Worm (Caenorhabditis elegans): Measurements from ENCODE around the gene old-1.
"Not testable (repeated sequence)": the region's sequence is repeated elsewhere in the genome, so short reads cannot be mapped to it uniquely, and the experiment has no call there.

Gene old-1

DNA sequence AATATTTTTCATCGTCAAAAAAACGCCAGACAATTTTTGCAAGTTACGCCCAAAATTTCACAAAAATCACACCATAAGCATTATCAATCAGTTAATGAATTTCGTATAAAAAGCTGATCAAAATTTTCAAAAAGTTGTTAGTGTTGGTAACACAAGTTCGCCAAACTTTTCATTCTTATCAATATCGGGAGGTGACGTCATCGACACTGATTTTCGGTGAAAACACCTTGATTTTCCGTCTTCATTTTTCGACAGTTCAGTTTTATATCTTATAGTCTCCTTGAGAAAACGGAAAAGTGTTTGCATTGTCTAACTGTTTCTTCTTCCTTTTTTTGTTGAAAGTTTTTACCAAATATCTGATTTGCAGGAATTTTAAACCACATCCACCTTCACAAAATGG, 12.3 kb upstream of the old-1 start, which contains the start of gene C08H9.15:
C08H9.15 (plus strand) TSS at position 368 of the 400 bp plus-strand sequence.
- no peak for TF ChIP-seq W03F9.2 (tag; optimal IDR thresholded peaks at IDR 0.05)
- TF ChIP-seq him-1 (tag; optimal IDR thresholded peaks at IDR 0.05) = no peak
- no peak for TF ChIP-seq dao-5 (tag; optimal IDR thresholded peaks at IDR 0.05)

- no peak for TF ChIP-seq dao-5 (tag; optimal IDR thresholded peaks at IDR 0.05)
Measured at ce11 chrII:9879815-9880214, 11.3 kb upstream of the old-1 start.

- no peak for TF ChIP-seq him-1 (tag; optimal IDR thresholded peaks at IDR 0.05)
- TF ChIP-seq W03F9.2 (tag; optimal IDR thresholded peaks at IDR 0.05) = no peak
- no peak for TF ChIP-seq dao-5 (tag; optimal IDR thresholded peaks at IDR 0.05)
Measured at ce11 chrII:9874508-9875229, 6.1 kb upstream of the old-1 start, which contains the start of the genes chil-2 and ctsa-3.2. chil-2 (minus strand) TSS chrII:9874608. ctsa-3.2 (plus strand) TSS chrII:9875179.

DNA sequence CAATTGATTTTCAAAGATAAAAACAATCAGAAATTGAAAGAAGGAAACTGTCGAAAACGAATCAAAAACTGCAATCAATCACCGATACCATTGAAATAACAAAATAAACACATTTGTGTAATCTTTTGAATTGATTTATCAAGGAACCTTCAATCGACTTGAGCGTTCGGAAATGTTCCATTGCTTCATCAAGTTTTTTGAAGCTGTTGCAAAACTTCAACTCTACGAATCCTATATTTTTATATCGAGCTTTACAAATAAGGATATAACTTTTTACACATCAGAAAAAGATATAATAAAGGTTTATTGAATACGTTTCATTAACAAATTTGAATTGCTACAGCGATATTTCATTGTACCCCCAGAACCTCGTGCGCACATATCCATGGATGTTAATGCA, 4.4 kb upstream of the old-1 start, which contains the start of gene chil-8:
chil-8 (minus strand) TSS at position 101 of the 400 bp plus-strand sequence.
- TF ChIP-seq dao-5 (tag; optimal IDR thresholded peaks at IDR 0.05) (no peak), him-1 (tag; optimal IDR thresholded peaks at IDR 0.05) (no peak), W03F9.2 (tag; optimal IDR thresholded peaks at IDR 0.05) (no peak)

- TF ChIP-seq him-1 (tag; optimal IDR thresholded peaks at IDR 0.05) (no peak), dao-5 (tag; optimal IDR thresholded peaks at IDR 0.05) (no peak), W03F9.2 (tag; optimal IDR thresholded peaks at IDR 0.05) (no peak)
Measured at ce11 chrII:9871061-9871460, 2.5 kb upstream of the old-1 start, which contains the start of gene chil-7. chil-7 (minus strand) TSS chrII:9871172.

DNA sequence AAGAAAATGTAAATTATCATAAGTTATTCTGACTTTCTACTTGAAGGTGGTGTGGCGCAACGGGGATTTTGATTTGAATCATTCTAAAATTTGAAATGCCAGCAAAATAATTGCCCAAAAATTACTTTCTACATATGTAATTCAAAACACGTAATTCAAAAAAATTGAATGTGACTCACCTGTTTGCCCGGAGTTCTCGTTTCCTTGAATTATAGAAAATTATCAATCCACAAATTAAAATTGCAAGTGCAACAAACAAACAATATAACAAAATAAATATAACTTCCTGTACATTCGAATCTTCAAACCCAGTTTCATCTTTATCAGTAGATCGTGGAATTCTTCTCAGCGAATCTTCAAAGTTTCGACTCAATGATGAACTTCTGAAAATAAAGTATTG, 340 bp downstream of the old-1 start:
- TF ChIP-seq him-1 (tag; optimal IDR thresholded peaks at IDR 0.05) = no peak
- TF ChIP-seq dao-5 (tag; optimal IDR thresholded peaks at IDR 0.05) = no peak

- TF ChIP-seq him-1, W03F9.2, dao-5 (tag; optimal IDR thresholded peaks at IDR 0.05): not testable (repeated sequence)
Measured at ce11 chrII:9866378-9866777, 2.2 kb downstream of the old-1 start, which contains the start of gene chil-1. chil-1 (minus strand) TSS chrII:9866478.

- TF ChIP-seq him-1 (tag; optimal IDR thresholded peaks at IDR 0.05) (no peak), W03F9.2 (tag; optimal IDR thresholded peaks at IDR 0.05) (no peak), dao-5 (tag; optimal IDR thresholded peaks at IDR 0.05) (no peak)
Measured at ce11 chrII:9862147-9862546, 6.4 kb downstream of the old-1 start, which contains the start of gene C08H9.18. C08H9.18 (minus strand) TSS chrII:9862247.

DNA sequence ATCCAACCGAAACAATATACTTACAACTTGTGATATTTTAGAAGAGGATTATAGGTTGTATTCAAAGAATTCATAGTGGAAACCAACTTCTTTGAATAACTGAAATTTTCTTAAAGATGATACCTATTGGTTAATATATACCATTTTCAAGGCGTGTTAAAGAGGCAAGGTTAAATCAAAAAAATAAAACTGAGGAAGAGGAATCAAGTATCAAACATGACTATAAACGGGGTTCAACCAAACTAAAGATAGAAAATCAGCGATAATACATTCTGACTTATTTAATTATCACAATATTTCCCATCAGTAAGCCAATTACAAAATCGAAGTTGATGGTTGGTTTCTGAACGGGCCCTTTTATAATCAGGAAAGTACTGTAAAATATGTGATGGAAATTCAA, 7.2 kb downstream of the old-1 start, which contains the start of gene chil-3:
chil-3 (minus strand) TSS at position 101 of the 400 bp plus-strand sequence.
- TF ChIP-seq him-1 (tag; optimal IDR thresholded peaks at IDR 0.05) = no peak
- TF ChIP-seq dao-5 (tag; optimal IDR thresholded peaks at IDR 0.05) = no peak
- TF ChIP-seq W03F9.2 (tag; optimal IDR thresholded peaks at IDR 0.05) = no peak

ce11 chrII:9859575-9859974, 9.0 kb downstream of the old-1 start, which contains the start of gene chil-5:
chil-5 (minus strand) TSS chrII:9859675.
- no peak for TF ChIP-seq dao-5 (tag; optimal IDR thresholded peaks at IDR 0.05)
- TF ChIP-seq him-1 (tag; optimal IDR thresholded peaks at IDR 0.05) = no peak
- no peak for TF ChIP-seq W03F9.2 (tag; optimal IDR thresholded peaks at IDR 0.05)

DNA sequence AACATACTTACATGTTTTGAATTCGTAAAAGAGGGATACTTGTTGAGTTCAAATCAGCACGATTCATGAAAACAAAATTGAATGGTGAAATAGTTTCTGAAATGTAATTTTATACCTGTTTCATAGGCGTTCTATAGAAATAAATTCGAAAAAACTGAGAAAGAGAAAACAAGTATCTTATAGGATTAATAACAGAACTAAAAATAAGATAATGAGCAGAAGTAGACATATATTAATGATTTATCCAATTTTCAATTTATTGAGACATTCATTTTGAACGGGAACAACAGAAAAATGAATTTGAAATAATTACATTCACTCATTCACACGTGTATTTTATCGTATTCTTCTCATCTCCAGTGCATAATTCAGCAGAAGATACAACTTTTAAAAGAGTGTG, 10.8 kb downstream of the old-1 start, which contains the start of gene chil-6:
chil-6 (minus strand) TSS at position 101 of the 400 bp plus-strand sequence.
- TF ChIP-seq W03F9.2 (tag; optimal IDR thresholded peaks at IDR 0.05) (no peak), him-1 (tag; optimal IDR thresholded peaks at IDR 0.05) (no peak), dao-5 (tag; optimal IDR thresholded peaks at IDR 0.05) (no peak)

ce11 chrII:9855620-9856019, 12.9 kb downstream of the old-1 start, which contains the start of gene chil-4:
chil-4 (minus strand) TSS chrII:9855720.
- TF ChIP-seq dao-5 (tag; optimal IDR thresholded peaks at IDR 0.05) (no peak), W03F9.2 (tag; optimal IDR thresholded peaks at IDR 0.05) (no peak), him-1 (tag; optimal IDR thresholded peaks at IDR 0.05) (no peak)

DNA sequence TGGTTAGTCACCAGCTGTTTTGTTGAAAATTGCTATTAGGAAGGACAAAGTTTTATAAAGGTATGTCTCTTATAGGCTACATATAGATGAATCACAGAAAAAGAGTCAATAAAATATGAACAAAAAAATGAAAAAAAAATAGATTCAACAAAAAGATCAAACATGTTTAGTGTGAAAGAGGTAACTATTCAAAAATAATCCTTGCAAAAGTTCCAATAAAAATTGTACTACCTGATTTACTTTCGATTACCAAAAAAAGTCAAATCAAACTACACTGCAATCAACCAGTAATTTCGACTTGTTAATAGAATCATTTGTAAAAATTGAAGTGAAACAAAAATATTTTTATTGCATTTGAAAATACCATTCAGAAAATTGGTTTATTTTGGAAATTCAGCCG, 17.6 kb downstream of the old-1 start, which contains the start of gene ZK938.10:
ZK938.10 (minus strand) TSS at position 101 of the 400 bp plus-strand sequence.
- TF ChIP-seq W03F9.2 (tag; optimal IDR thresholded peaks at IDR 0.05) (no peak), him-1 (tag; optimal IDR thresholded peaks at IDR 0.05) (no peak)

DNA sequence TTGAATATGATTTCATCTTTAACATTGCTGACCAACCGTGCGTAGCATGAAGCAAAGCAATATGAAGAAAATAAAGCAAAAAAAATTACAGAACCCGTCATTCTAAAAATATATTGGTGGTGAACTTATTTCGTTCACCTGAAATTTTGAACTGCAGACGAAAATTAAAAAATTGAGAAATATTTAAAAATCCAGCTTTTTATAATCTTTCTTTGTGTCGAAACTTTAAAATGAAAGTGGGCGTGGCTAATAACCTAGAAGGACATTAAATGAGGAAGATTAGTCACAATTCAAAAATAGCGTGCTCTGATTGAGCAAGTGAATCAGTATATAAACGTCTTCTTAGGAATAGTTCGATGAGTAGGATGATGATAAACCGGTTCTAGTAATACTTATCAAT, 19.1 kb downstream of the old-1 start, which contains the start of gene old-2:
old-2 (minus strand) TSS at position 101 of the 400 bp plus-strand sequence.
- TF ChIP-seq him-1 (tag; optimal IDR thresholded peaks at IDR 0.05) (no peak), W03F9.2 (tag; optimal IDR thresholded peaks at IDR 0.05) (no peak), dao-5 (tag; optimal IDR thresholded peaks at IDR 0.05) (no peak)

All from whole organism, L4/young adult.